Fruit fly (Drosophila melanogaster): Measurements from ENCODE around the gene yem.

The yem gene

DNA sequence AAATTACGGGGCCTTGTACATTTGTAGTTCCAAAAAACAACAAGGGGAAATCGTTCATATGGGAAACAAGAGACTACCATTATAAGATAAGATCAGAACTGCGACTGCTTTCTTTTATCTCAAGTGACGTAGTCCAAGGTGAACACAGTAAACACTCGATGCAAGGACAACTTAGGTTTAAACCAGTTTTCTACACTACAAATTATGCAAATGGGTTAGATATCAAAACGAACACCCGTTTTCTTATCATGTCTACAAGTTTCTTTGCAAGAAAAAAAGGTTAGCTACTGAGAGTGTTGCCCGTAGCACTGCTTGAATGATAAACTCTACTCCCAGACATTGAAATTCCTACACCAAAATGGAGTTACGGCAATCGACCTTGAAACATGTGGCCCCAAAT, 1.4 kb upstream of the yem start (continued):
- TF ChIP-seq br (optimal IDR thresholded peaks at IDR 0.05) (no peak), caup (GFP tag; optimal IDR thresholded peaks at IDR 0.05; ENCODE audit: severe bottlenecking) (peak; percentile 53), CG34422 (GFP tag; IDR thresholded peaks at IDR 0.05) (peak; percentile 85), CG11504 (tag; optimal IDR thresholded peaks at IDR 0.05) (no peak), CG2199 (GFP tag; IDR thresholded peaks at IDR 0.05) (no peak), Sry-δ (GFP tag; optimal IDR thresholded peaks at IDR 0.05) (peak; percentile 14), CG8281 (tag; optimal IDR thresholded peaks at IDR 0.05) (peak; percentile 5), nmo (GFP tag; optimal IDR thresholded peaks at IDR 0.05) (peak; percentile 76), croc (GFP tag; conservative IDR thresholded peaks at IDR 0.05) (peak; percentile 51; the same call in 2 of the 3 replicates), Meics (GFP tag; optimal IDR thresholded peaks at IDR 0.05) (peak; percentile 38), tap (tag; optimal IDR thresholded peaks at IDR 0.05) (no peak), CG15269 (tag; optimal IDR thresholded peaks at IDR 0.05) (peak; percentile 70), bowl (GFP tag; IDR thresholded peaks at IDR 0.05) (no peak), Jarid2 (GFP tag; optimal IDR thresholded peaks at IDR 0.05) (no peak), dan (GFP tag; IDR thresholded peaks at IDR 0.05) (peak; percentile 66), sim (GFP tag; IDR thresholded peaks at IDR 0.05) (no peak), gem (tag; optimal IDR thresholded peaks at IDR 0.05) (peak; percentile 82), HHEX (GFP tag; optimal IDR thresholded peaks at IDR 0.05) (peak; percentile 45), tgo (GFP tag; IDR thresholded peaks at IDR 0.05) (peak; percentile 73), CG8478 (optimal IDR thresholded peaks at IDR 0.05) (no peak), CG11093 (GFP tag; IDR thresholded peaks at IDR 0.05) (peak; percentile 64; the same call in 2 of the 3 replicates), CG12104 (GFP tag; optimal IDR thresholded peaks at IDR 0.05) (peak; percentile 39), CG2202 (tag; optimal IDR thresholded peaks at IDR 0.05) (no peak), sens (GFP tag) (peak; percentile 92), CG18599 (GFP tag; optimal IDR thresholded peaks at IDR 0.05) (peak; percentile 65), wek (GFP tag; optimal IDR thresholded peaks at IDR 0.05) (peak; percentile 54), aop (GFP tag; IDR thresholded peaks at IDR 0.05) (no peak), pan (optimal IDR thresholded peaks at IDR 0.05) (no peak), pan (GFP tag; optimal IDR thresholded peaks at IDR 0.05 in 1 of 2, IDR thresholded peaks at IDR 0.05 in 1 of 2) (peak in 1 of 2 experiments; percentile 76), CG6689 (GFP tag; IDR thresholded peaks at IDR 0.05) (peak; percentile 87), Chrac-16 (GFP tag; optimal IDR thresholded peaks at IDR 0.05) (peak; percentile 50), CG1647 (GFP tag; optimal IDR thresholded peaks at IDR 0.05) (peak; percentile 4), ems (GFP tag; optimal IDR thresholded peaks at IDR 0.05) (peak; percentile 49), CG4360 (GFP tag; IDR thresholded peaks at IDR 0.05) (no peak), scrt (GFP tag; optimal IDR thresholded peaks at IDR 0.05) (no peak), Hr51 (GFP tag; optimal IDR thresholded peaks at IDR 0.05) (peak in 1 of 2 experiments; percentile 26), ash1 (GFP tag; optimal IDR thresholded peaks at IDR 0.05) (no peak), CG1529 (GFP tag; optimal IDR thresholded peaks at IDR 0.05) (peak; percentile 34), CG4730 (GFP tag; IDR thresholded peaks at IDR 0.05) (peak; percentile 67), unpg (GFP tag; optimal IDR thresholded peaks at IDR 0.05) (peak; percentile 78), pita (GFP tag; optimal IDR thresholded peaks at IDR 0.05) (no peak), sqz (GFP tag; optimal IDR thresholded peaks at IDR 0.05) (no peak), usp (GFP tag; optimal IDR thresholded peaks at IDR 0.05) (no peak), Sox102F (GFP tag; optimal IDR thresholded peaks at IDR 0.05) (peak; percentile 70), Usf (GFP tag; optimal IDR thresholded peaks at IDR 0.05) (peak; percentile 2), CG3065 (GFP tag; optimal IDR thresholded peaks at IDR 0.05) (no peak), pfk (GFP tag; optimal IDR thresholded peaks at IDR 0.05) (no peak), Nf-YB (GFP tag; optimal IDR thresholded peaks at IDR 0.05) (peak; percentile 31), repo (GFP tag; optimal IDR thresholded peaks at IDR 0.05) (peak; percentile 24), E2f2 (GFP tag; IDR thresholded peaks at IDR 0.05) (peak; percentile 33; the same call in 1 of the 2 replicates), CG11085 (GFP tag; IDR thresholded peaks at IDR 0.05) (peak; percentile 34; the same call in 1 of the 2 replicates), dpn (GFP tag; optimal IDR thresholded peaks at IDR 0.05) (peak; percentile 48 to 69)

Data from whole organism, embryonic.